Worm (Caenorhabditis elegans) whole organism, L4 larva: ENCODE measurements around the gene F26D11.1.

ENCODE experiments used
- F49E8.2 ChIP-seq: sonication (generic microtip); optimal IDR thresholded peaks from 2 replicates; lab custom pipeline; 2016; ENCODE audit warnings: missing compliant biosample characterization, mild to moderate bottlenecking, missing genetic modification characterization, borderline replicate concordance
- R02D3.7 ChIP-seq: fragments of 150-350 bp; sonication (generic microtip); optimal IDR thresholded peaks from 3 replicates; lab custom pipeline; 2014; ENCODE audit warnings: missing biosample characterization, missing genetic modification characterization
- Y75B8A.6 ChIP-seq: fragments of 200-800 bp; sonication (Bioruptor generic); IDR thresholded peaks from 2 replicates; pipeline ENCODE4 v1.3.6; 2022; ENCODE audit warnings: missing genetic modification reagents, missing genetic modification characterization, missing compliant biosample characterization
- aha-1 ChIP-seq: fragments of 150-350 bp; peaks from one replicate; lab custom pipeline; 2014; ENCODE audit warnings: missing biosample characterization, missing genetic modification characterization
- arid-1 ChIP-seq: fragments of 200-800 bp; sonication (Bioruptor generic); conservative IDR thresholded peaks from 2 replicates; pipeline ENCODE4 v1.3.6; 2022; ENCODE audit warnings: missing genetic modification reagents, missing genetic modification characterization, missing compliant biosample characterization
- ceh-20 ChIP-seq: fragments of 200-800 bp; sonication (Bioruptor generic); IDR thresholded peaks from 2 replicates; pipeline ENCODE4 v1.3.6; 2022; ENCODE audit warnings: missing genetic modification reagents, missing genetic modification characterization, missing compliant biosample characterization
- ceh-32 ChIP-seq: sonication (generic microtip); optimal IDR thresholded peaks from 2 replicates; lab custom pipeline; 2016; ENCODE audit warnings: mild to moderate bottlenecking, missing genetic modification characterization, missing compliant biosample characterization; ENCODE audit not compliant: poor library complexity
- ceh-62 ChIP-seq: sonication (generic microtip); optimal IDR thresholded peaks from 2 replicates; lab custom pipeline; 2017; ENCODE audit warnings: missing biosample characterization, missing genetic modification characterization
- ces-1 ChIP-seq: fragments of 150-350 bp; sonication (generic microtip); optimal IDR thresholded peaks from 4 replicates; lab custom pipeline; 2014; ENCODE audit warnings: missing biosample characterization, missing genetic modification reagents, missing genetic modification characterization
- daf-16 ChIP-seq, 3 experiments: sonication (generic microtip); optimal IDR thresholded peaks; 2 replicates each; lab custom pipeline; 2016 to 2017; ENCODE audit warnings: missing genetic modification characterization in 3 of 3, missing genetic modification reagents in 3 of 3, mild to moderate bottlenecking in 2 of 3, missing compliant biosample characterization in 2 of 3, missing biosample characterization in 1 of 3, moderate library complexity in 1 of 3
- dmd-6 ChIP-seq: fragments of 200-800 bp; sonication (Bioruptor generic); IDR thresholded peaks from 2 replicates; pipeline ENCODE4 v1.3.6; 2022; ENCODE audit warnings: missing genetic modification reagents, missing genetic modification characterization, missing compliant biosample characterization
- dpl-1 ChIP-seq: fragments of 150-350 bp; optimal IDR thresholded peaks from 2 replicates; lab custom pipeline; 2014; ENCODE audit warnings: missing biosample characterization, missing genetic modification reagents, missing genetic modification characterization
- dve-1 ChIP-seq: sonication (generic microtip); optimal IDR thresholded peaks from 2 replicates; lab custom pipeline; 2017; ENCODE audit warnings: antibody characterized with exemption, mild to moderate bottlenecking, missing genetic modification characterization, missing compliant biosample characterization; ENCODE audit not compliant: insufficient read depth
- egl-43 ChIP-seq: fragments of 200-800 bp; sonication (Bioruptor generic); IDR thresholded peaks from 2 replicates; pipeline ENCODE4 v1.3.6; 2022; ENCODE audit warnings: missing genetic modification reagents, missing genetic modification characterization, missing compliant biosample characterization
- gei-8 ChIP-seq: fragments of 200-800 bp; sonication (Bioruptor generic); optimal IDR thresholded peaks from 2 replicates; lab custom pipeline; 2018; ENCODE audit warnings: mild to moderate bottlenecking, missing genetic modification characterization, missing compliant biosample characterization
- hif-1 ChIP-seq, 2 experiments: sonication (generic microtip); optimal IDR thresholded peaks; 2 replicates each; lab custom pipeline; 2016 to 2017; ENCODE audit warnings: missing compliant biosample characterization in 2 of 2, missing genetic modification characterization in 2 of 2, missing genetic modification reagents in 2 of 2, missing genotype in 2 of 2, mild to moderate bottlenecking in 1 of 2
- hlh-11 ChIP-seq: fragments of 200-800 bp; sonication (Bioruptor generic); optimal IDR thresholded peaks from 2 replicates; lab custom pipeline; 2018; ENCODE audit warnings: mild to moderate bottlenecking, missing genetic modification characterization, missing compliant biosample characterization
- hmg-1.1 ChIP-seq: fragments of 200-800 bp; sonication (Bioruptor generic); IDR thresholded peaks from 2 replicates; pipeline ENCODE4 v1.3.6; 2022; ENCODE audit warnings: missing genetic modification reagents, missing genetic modification characterization, missing compliant biosample characterization
- jun-1 ChIP-seq: fragments of 150-350 bp; optimal IDR thresholded peaks from 2 replicates; lab custom pipeline; 2014; ENCODE audit warnings: missing biosample characterization, missing genetic modification reagents, missing genetic modification characterization
- lin-1 ChIP-seq: fragments of 200-800 bp; sonication (Bioruptor generic); IDR thresholded peaks from 2 replicates; pipeline ENCODE4 v1.3.6; 2022; ENCODE audit warnings: missing genetic modification reagents, missing genetic modification characterization, missing compliant biosample characterization
- lin-13 ChIP-seq: fragments of 150-350 bp; optimal IDR thresholded peaks from 2 replicates; lab custom pipeline; 2014; ENCODE audit warnings: missing biosample characterization, missing genetic modification reagents, missing genetic modification characterization
- lsy-2 ChIP-seq, 2 experiments: fragments of 150-350 bp in 1 of 2; sonication (generic microtip) in 1 of 2; optimal IDR thresholded peaks; 2 replicates each; lab custom pipeline; 2014 to 2017; ENCODE audit warnings: missing biosample characterization in 2 of 2, missing genetic modification characterization in 2 of 2
- madf-5 ChIP-seq, 2 experiments: fragments of 200-800 bp; sonication (Bioruptor generic); IDR thresholded peaks; 2 replicates each; pipeline ENCODE4 v1.3.6; 2022; ENCODE audit warnings: missing compliant biosample characterization in 2 of 2, missing genetic modification characterization in 2 of 2
- mdt-29 ChIP-seq: fragments of 200-800 bp; sonication (Bioruptor generic); IDR thresholded peaks from 2 replicates; pipeline ENCODE4 v1.3.6; 2022; ENCODE audit warnings: missing genetic modification reagents, missing genetic modification characterization, missing compliant biosample characterization
- mep-1 ChIP-seq: fragments of 150-350 bp; sonication (generic microtip); optimal IDR thresholded peaks from 3 replicates; lab custom pipeline; 2014; ENCODE audit warnings: missing biosample characterization, missing genetic modification characterization
- mes-2 ChIP-seq: sonication (generic microtip); optimal IDR thresholded peaks from 2 replicates; lab custom pipeline; 2016; ENCODE audit warnings: missing genotype, mild to moderate bottlenecking, missing genetic modification characterization, missing compliant biosample characterization; ENCODE audit not compliant: poor library complexity, severe bottlenecking
- mxl-2 ChIP-seq: fragments of 200-800 bp; sonication (Bioruptor generic); conservative IDR thresholded peaks from 2 replicates; pipeline ENCODE4 v1.3.6; 2022; ENCODE audit warnings: missing genetic modification reagents, missing genetic modification characterization, missing compliant biosample characterization
- mxl-3 ChIP-seq: fragments of 200-800 bp; sonication (Bioruptor generic); optimal IDR thresholded peaks from 2 replicates; lab custom pipeline; 2018; ENCODE audit warnings: mild to moderate bottlenecking, missing genetic modification characterization, missing compliant biosample characterization
- nhr-11 ChIP-seq: fragments of 150-350 bp; optimal IDR thresholded peaks from 2 replicates; lab custom pipeline; 2014; ENCODE audit warnings: missing biosample characterization, missing genetic modification characterization
- nhr-28 ChIP-seq: fragments of 150-350 bp; optimal IDR thresholded peaks from 2 replicates; lab custom pipeline; 2014; ENCODE audit warnings: missing biosample characterization, missing genetic modification characterization
- nhr-41 ChIP-seq: fragments of 200-800 bp; sonication (Bioruptor generic); IDR thresholded peaks from 2 replicates; pipeline ENCODE4 v1.3.6; 2022; ENCODE audit warnings: missing genetic modification reagents, missing genetic modification characterization, missing compliant biosample characterization
- nhr-48 ChIP-seq: sonication (generic microtip); optimal IDR thresholded peaks from 2 replicates; lab custom pipeline; 2016; ENCODE audit warnings: mild to moderate bottlenecking, missing genetic modification characterization, missing compliant biosample characterization
- nhr-6 ChIP-seq: fragments of 150-350 bp; optimal IDR thresholded peaks from 2 replicates; lab custom pipeline; 2014; ENCODE audit warnings: missing biosample characterization, missing genetic modification characterization
- nhr-76 ChIP-seq: fragments of 150-350 bp; optimal IDR thresholded peaks from 2 replicates; lab custom pipeline; 2014; ENCODE audit warnings: missing biosample characterization, missing genetic modification characterization
- pha-4 ChIP-seq, 2 experiments: fragments of 150-350 bp in 1 of 2; fragments of 200-800 bp in 1 of 2; sonication (Bioruptor generic) in 1 of 2; IDR thresholded peaks in 1 of 2; optimal IDR thresholded peaks in 1 of 2; 2 replicates each; pipeline versions ENCODE4 v1.3.6 to Lab custom; 2014 to 2022; ENCODE audit warnings: missing genetic modification characterization in 2 of 2, missing genetic modification reagents in 2 of 2, missing biosample characterization in 1 of 2, missing compliant biosample characterization in 1 of 2
- php-3 ChIP-seq: fragments of 200-800 bp; sonication (Bioruptor generic); IDR thresholded peaks from 2 replicates; pipeline ENCODE4 v1.3.6; 2022; ENCODE audit warnings: missing genetic modification reagents, missing genetic modification characterization, missing compliant biosample characterization
- pqm-1 ChIP-seq: sonication (generic microtip); optimal IDR thresholded peaks from 2 replicates; lab custom pipeline; 2017; ENCODE audit warnings: missing biosample characterization, missing genetic modification characterization
- sdz-12 ChIP-seq: fragments of 200-800 bp; sonication (Bioruptor generic); optimal IDR thresholded peaks from 2 replicates; lab custom pipeline; 2018; ENCODE audit warnings: mild to moderate bottlenecking, missing genetic modification characterization, missing compliant biosample characterization
- snpc-1.2 ChIP-seq: fragments of 200-800 bp; sonication (Bioruptor generic); IDR thresholded peaks from 2 replicates; pipeline ENCODE4 v1.3.6; 2022; ENCODE audit warnings: missing genetic modification reagents, missing genetic modification characterization, missing compliant biosample characterization
- unc-39 ChIP-seq: sonication (generic microtip); optimal IDR thresholded peaks from 2 replicates; lab custom pipeline; 2017; ENCODE audit warnings: missing biosample characterization, missing genetic modification characterization
- unc-62 ChIP-seq, 3 experiments: fragments of 150-350 bp in 1 of 3; sonication (generic microtip); optimal IDR thresholded peaks in 2 of 3; peaks in 1 of 3; 1 replicate in 1 of 3; 2 replicates in 2 of 3; lab custom pipeline; 2014 to 2017; ENCODE audit warnings: missing biosample characterization in 3 of 3, missing genetic modification characterization in 3 of 3, missing genetic modification reagents in 3 of 3, missing genotype in 1 of 3
- zag-1 ChIP-seq: fragments of 150-350 bp; optimal IDR thresholded peaks from 2 replicates; lab custom pipeline; 2014; ENCODE audit warnings: missing biosample characterization, missing genetic modification characterization
- zfp-3 ChIP-seq: fragments of 200-800 bp; sonication (Bioruptor generic); conservative IDR thresholded peaks from 2 replicates; pipeline ENCODE4 v1.3.6; 2022; ENCODE audit warnings: missing genetic modification reagents, missing genetic modification characterization, missing compliant biosample characterization
- ztf-11 ChIP-seq: fragments of 150-350 bp; optimal IDR thresholded peaks from 2 replicates; lab custom pipeline; 2014; ENCODE audit warnings: missing biosample characterization, missing genetic modification characterization

Gene F26D11.1

DNA sequence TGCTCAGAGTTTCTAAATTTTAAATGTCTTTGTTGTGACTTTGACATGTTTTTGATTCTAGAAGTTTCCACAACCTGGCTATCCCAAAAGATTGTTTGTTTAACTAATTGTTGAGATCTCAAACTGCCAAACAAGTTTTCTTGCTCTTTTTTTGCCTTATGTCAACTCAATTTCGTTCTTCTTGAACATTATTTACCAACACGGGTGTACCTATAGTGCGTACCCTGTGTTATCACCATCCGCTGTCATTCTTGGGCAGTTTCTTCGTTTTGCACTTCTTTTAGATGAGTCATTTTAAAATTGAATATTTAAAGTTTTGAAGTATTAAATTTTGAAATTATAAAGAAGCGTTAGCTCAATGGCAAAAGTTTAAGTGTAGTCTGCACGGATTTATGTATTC lies 35.6 kb downstream of the F26D11.1 start, which contains the start of gene sptl-2 (continued):
- TF ChIP-seq sdz-12 (GFP tag; lab: Kevin White, UChicago) (no peak), R02D3.7 (no peak), ces-1 (GFP tag; lab: Kevin White, UChicago) (no peak), zfp-3 (GFP tag; lab: Robert Waterston, UW) (no peak), nhr-28 (tag; lab: Kevin White, UChicago) (peak; percentile 59), dve-1 (peak; percentile 15), snpc-1.2 (GFP tag; lab: Robert Waterston, UW) (no peak)
- TF ChIP-seq, all 104 proteins: peak for 7

DNA sequence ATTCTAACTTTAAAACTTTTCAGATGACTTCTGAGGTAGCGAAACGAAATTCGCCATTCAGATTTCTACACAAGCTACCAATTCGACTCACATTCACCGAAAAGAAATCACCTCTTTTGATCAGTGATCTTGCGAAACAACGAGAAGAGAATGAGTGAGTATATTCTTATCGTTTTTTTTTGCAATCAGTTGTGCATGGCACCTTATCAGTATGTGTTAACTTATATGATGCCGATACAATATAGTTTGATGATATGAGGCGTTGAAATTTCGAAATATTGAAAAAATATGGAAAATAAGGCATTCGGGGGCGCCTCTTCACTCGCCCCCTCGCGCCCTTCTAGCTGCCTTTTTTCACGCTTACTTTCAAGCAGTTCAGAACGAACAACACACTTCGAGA lies 36.6 kb downstream of the F26D11.1 start:
- peak; percentile 61 for TF ChIP-seq php-3 (GFP tag; lab: Robert Waterston, UW)
- TF ChIP-seq F49E8.2 (tag; lab: Kevin White, UChicago), result no peak
- TF ChIP-seq snpc-1.2 (GFP tag; lab: Robert Waterston, UW), result no peak
- TF ChIP-seq jun-1 (tag; lab: Kevin White, UChicago), result no peak
- TF ChIP-seq nhr-48 (tag; lab: Kevin White, UChicago), result no peak
- TF ChIP-seq ceh-62 (tag; lab: Kevin White, UChicago), result no peak
- TF ChIP-seq nhr-6, result peak; percentile 12
- TF ChIP-seq lin-1 (GFP tag; lab: Robert Waterston, UW), result 0 out of 2 replicates have a peak, but pooled peaks have one; percentile 17
- TF ChIP-seq nhr-41 (GFP tag; lab: Robert Waterston, UW), result no peak
- no peak for TF ChIP-seq R02D3.7
- peak; percentile 28 for TF ChIP-seq dve-1
- no peak for TF ChIP-seq hmg-1.1 (GFP tag; lab: Robert Waterston, UW)
- TF ChIP-seq mep-1 (tag; lab: Kevin White, UChicago), result peak; percentile 1
- TF ChIP-seq nhr-28 (tag; lab: Kevin White, UChicago), result peak; percentile 81
- TF ChIP-seq daf-16 (GFP tag; optimal IDR thresholded peaks at IDR 0.05; lab: Kevin White, UChicago), result no peak
- TF ChIP-seq daf-16 (tag; optimal IDR thresholded peaks at IDR 0.05; lab: Kevin White, UChicago), result peak; percentile 39
- TF ChIP-seq dmd-6 (GFP tag; lab: Robert Waterston, UW), result peak; percentile 75
- peak; percentile 65 for TF ChIP-seq hlh-11 (tag; lab: Kevin White, UChicago)
- peak; percentile 87 for TF ChIP-seq pqm-1

DNA sequence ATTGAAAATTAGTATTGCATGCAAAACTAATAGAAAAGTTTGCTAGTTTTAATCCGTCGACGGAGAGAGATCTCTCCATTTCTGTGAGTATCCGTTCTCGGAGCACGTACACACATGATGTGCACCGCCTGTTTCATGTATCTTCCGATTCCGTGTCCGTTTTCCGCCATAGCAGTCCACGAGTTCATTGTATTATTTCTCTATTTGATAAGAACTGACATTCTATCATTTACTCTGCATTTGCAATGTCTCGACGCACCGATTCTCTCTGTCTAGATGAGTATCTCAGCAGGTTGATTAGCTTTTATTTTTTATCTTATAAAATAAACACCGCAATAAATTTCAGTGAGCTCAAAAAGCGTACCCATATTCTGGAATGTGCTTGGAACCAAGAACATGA lies 37.6 kb downstream of the F26D11.1 start:
- no peak for TF ChIP-seq hif-1 (tag; optimal IDR thresholded peaks at IDR 0.05; lab: Kevin White, UChicago)
- 0 out of 2 replicates have a peak, but pooled peaks have one; percentile 34 for TF ChIP-seq php-3 (GFP tag; lab: Robert Waterston, UW)
- TF ChIP-seq unc-39 (tag; lab: Kevin White, UChicago), result no peak
- TF ChIP-seq arid-1 (GFP tag; lab: Robert Waterston, UW), result no peak
- TF ChIP-seq ceh-32 (tag; lab: Kevin White, UChicago), result no peak
- TF ChIP-seq mxl-2 (GFP tag; lab: Robert Waterston, UW), result no peak
- no peak for TF ChIP-seq nhr-11
- TF ChIP-seq dve-1, result peak; percentile 36
- peak; percentile 54 for TF ChIP-seq dmd-6 (GFP tag; lab: Robert Waterston, UW)
- no peak for TF ChIP-seq zag-1 (tag; lab: Kevin White, UChicago)
- no peak for TF ChIP-seq nhr-76 (tag; lab: Kevin White, UChicago)
- TF ChIP-seq lsy-2 (tag; optimal IDR thresholded peaks at IDR 0.05; lab: Kevin White, UChicago), result no peak
- no peak for TF ChIP-seq unc-62 (GFP tag; optimal IDR thresholded peaks at IDR 0.05 in 1 of 2; lab: Kevin White, UChicago)
- TF ChIP-seq unc-62 (tag; optimal IDR thresholded peaks at IDR 0.05; lab: Kevin White, UChicago), result no peak
- TF ChIP-seq pha-4 (GFP tag; IDR thresholded peaks at IDR 0.05; lab: Robert Waterston, UW), result no peak
- no peak for TF ChIP-seq pha-4 (tag; optimal IDR thresholded peaks at IDR 0.05; lab: Kevin White, UChicago)
- TF ChIP-seq nhr-41 (GFP tag; lab: Robert Waterston, UW), result no peak
- no peak for TF ChIP-seq lin-13 (GFP tag; lab: Kevin White, UChicago)
- no peak for TF ChIP-seq ceh-20 (GFP tag; lab: Robert Waterston, UW)
- no peak for TF ChIP-seq gei-8 (GFP tag; lab: Kevin White, UChicago)
- TF ChIP-seq Y75B8A.6 (GFP tag; lab: Robert Waterston, UW), result no peak
- TF ChIP-seq ztf-11 (tag; lab: Kevin White, UChicago), result no peak
- no peak for TF ChIP-seq egl-43 (GFP tag; lab: Robert Waterston, UW)
- no peak for TF ChIP-seq mdt-29 (GFP tag; lab: Robert Waterston, UW)
- TF ChIP-seq mxl-3, result peak; percentile 10
- TF ChIP-seq dpl-1, result no peak
- TF ChIP-seq aha-1, result no peak
- TF ChIP-seq mes-2, result peak; percentile 16
- peak; percentile 17 for TF ChIP-seq hlh-11 (tag; lab: Kevin White, UChicago)
- TF ChIP-seq daf-16 (GFP tag; optimal IDR thresholded peaks at IDR 0.05; lab: Kevin White, UChicago), result no peak
- peak; percentile 5 for TF ChIP-seq daf-16 (tag; optimal IDR thresholded peaks at IDR 0.05; lab: Kevin White, UChicago)
- no peak for TF ChIP-seq R02D3.7
- TF ChIP-seq madf-5 (GFP tag; IDR thresholded peaks at IDR 0.05; lab: Robert Waterston, UW), result no peak
